Worm (Caenorhabditis elegans) whole organism, L1 larva: ENCODE measurements around the gene F36H1.3.

Experiments used
- blmp-1 ChIP-seq: fragments of 150-350 bp; optimal IDR thresholded peaks from 2 replicates; lab custom pipeline; 2014; ENCODE audit warnings: missing biosample characterization, missing genetic modification characterization
- ceh-82 ChIP-seq, 3 experiments: fragments of 150-350 bp in 1 of 3; sonication (generic microtip) in 2 of 3; optimal IDR thresholded peaks; 2 replicates each; lab custom pipeline; 2014 to 2017; ENCODE audit warnings: missing biosample characterization in 3 of 3, missing genetic modification characterization in 3 of 3
- dpl-1 ChIP-seq, 3 experiments: fragments of 150-350 bp in 2 of 3; sonication (generic microtip) in 1 of 3; optimal IDR thresholded peaks; 2 replicates each; lab custom pipeline; 2014 to 2017; ENCODE audit warnings: missing biosample characterization in 3 of 3, missing genetic modification characterization in 3 of 3, missing genetic modification reagents in 3 of 3
- efl-1 ChIP-seq, 4 experiments: fragments of 150-350 bp; optimal IDR thresholded peaks in 3 of 4; peaks in 1 of 4; 1 replicate in 1 of 4; 2 replicates in 3 of 4; lab custom pipeline; 2014; ENCODE audit warnings: missing biosample characterization in 2 of 4, missing genetic modification characterization in 2 of 4, missing genetic modification reagents in 2 of 4
- elt-3 ChIP-seq, 6 experiments: fragments of 150-350 bp in 1 of 6; sonication (generic microtip); optimal IDR thresholded peaks; 2 replicates each; lab custom pipeline; 2017 to 2018; ENCODE audit warnings: missing biosample characterization in 6 of 6, missing genetic modification characterization in 6 of 6, inconsistent platforms in 1 of 6
- hlh-4 ChIP-seq: sonication (generic microtip); optimal IDR thresholded peaks from 2 replicates; lab custom pipeline; 2016; ENCODE audit warnings: mild to moderate bottlenecking, missing genetic modification characterization, missing compliant biosample characterization
- jun-1 ChIP-seq: fragments of 150-350 bp; optimal IDR thresholded peaks from 2 replicates; lab custom pipeline; 2014; ENCODE audit warnings: missing biosample characterization, missing genetic modification reagents, missing genetic modification characterization
- lin-39 ChIP-seq: fragments of 150-350 bp; optimal IDR thresholded peaks from 2 replicates; lab custom pipeline; 2014; ENCODE audit warnings: missing biosample characterization, missing genetic modification reagents, missing genetic modification characterization
- nhr-237 ChIP-seq: fragments of 150-350 bp; optimal IDR thresholded peaks from 2 replicates; lab custom pipeline; 2014; ENCODE audit warnings: missing biosample characterization, missing genetic modification characterization
- nhr-76 ChIP-seq: sonication (generic microtip); optimal IDR thresholded peaks from 2 replicates; lab custom pipeline; 2017; ENCODE audit warnings: missing biosample characterization, missing genetic modification characterization
- nhr-90 ChIP-seq: sonication (generic microtip); optimal IDR thresholded peaks from 2 replicates; lab custom pipeline; 2016; ENCODE audit warnings: mild to moderate bottlenecking, missing genetic modification characterization, missing compliant biosample characterization; ENCODE audit not compliant: poor library complexity
- sptf-1 ChIP-seq: fragments of 150-350 bp; optimal IDR thresholded peaks from 2 replicates; lab custom pipeline; 2014; ENCODE audit warnings: missing biosample characterization, missing genetic modification characterization
- ztf-11 ChIP-seq, 2 experiments: sonication (generic microtip); optimal IDR thresholded peaks; 2 replicates each; lab custom pipeline; 2016 to 2017; ENCODE audit warnings: missing genetic modification characterization in 2 of 2, missing biosample characterization in 1 of 2, missing compliant biosample characterization in 1 of 2
- ztf-4 ChIP-seq: fragments of 150-350 bp; optimal IDR thresholded peaks from 2 replicates; lab custom pipeline; 2014; ENCODE audit warnings: missing biosample characterization, missing genetic modification characterization

DNA sequence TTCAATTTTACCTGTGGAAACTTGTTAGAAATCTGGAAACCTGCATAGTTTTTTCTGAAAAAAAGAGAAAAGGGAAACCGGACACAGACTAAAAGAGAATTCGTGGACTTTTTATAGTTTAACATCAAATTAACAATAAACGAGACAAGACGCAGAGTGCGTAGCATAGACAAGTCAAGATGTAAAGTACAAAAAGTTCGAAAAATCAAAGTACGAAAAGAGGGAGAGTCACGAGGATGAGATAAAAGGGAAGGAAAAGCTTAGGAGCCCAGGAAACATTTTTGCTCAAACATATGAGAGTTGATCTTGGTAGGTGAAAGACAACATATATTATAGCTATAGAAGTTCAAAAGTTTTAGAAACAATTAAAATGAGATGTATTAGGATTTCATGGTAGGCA, 47.9 kb downstream of the F36H1.3 start, which contains the start of gene M7.12:
- no peak for TF ChIP-seq elt-3 (tag; optimal IDR thresholded peaks at IDR 0.05; lab: Kevin White, UChicago)
- no peak for TF ChIP-seq ztf-11 (tag; optimal IDR thresholded peaks at IDR 0.05; lab: Kevin White, UChicago)
- TF ChIP-seq nhr-237 (tag; lab: Kevin White, UChicago) = no peak
- TF ChIP-seq efl-1 (optimal IDR thresholded peaks at IDR 0.05; lab: Kevin White, UChicago) = no peak
- TF ChIP-seq efl-1 (GFP tag; optimal IDR thresholded peaks at IDR 0.05 in 1 of 2; lab: Kevin White, UChicago) = no peak
- TF ChIP-seq nhr-76 (tag; lab: Kevin White, UChicago) = no peak
- no peak for TF ChIP-seq blmp-1
- no peak for TF ChIP-seq dpl-1 (GFP tag; optimal IDR thresholded peaks at IDR 0.05; lab: Kevin White, UChicago)
- TF ChIP-seq sptf-1 = no peak
- no peak for TF ChIP-seq nhr-90 (tag; lab: Kevin White, UChicago)
- TF ChIP-seq lin-39 = no peak
- peak in 1 of 3 experiments; percentile 7 for TF ChIP-seq ceh-82 (tag; optimal IDR thresholded peaks at IDR 0.05; lab: Kevin White, UChicago)
- no peak for TF ChIP-seq ztf-4
- no peak for TF ChIP-seq hlh-4 (tag; lab: Kevin White, UChicago)
- no peak for TF ChIP-seq jun-1
